Fruit fly (Drosophila melanogaster) Kc167 (cell line): ENCODE results near the gene GstD4.

Experiments used
- Myc ChIP-seq: fragments of >200 bp; optimal IDR thresholded peaks from 2 replicates; lab custom pipeline; 2017; ENCODE audit warnings: missing external identifiers
- Sin3A ChIP-seq: fragments of >200 bp; optimal IDR thresholded peaks from 2 replicates; lab custom pipeline; 2018; ENCODE audit warnings: missing external identifiers
- h ChIP-seq: fragments of >200 bp; optimal IDR thresholded peaks from 3 replicates; lab custom pipeline; 2018; ENCODE audit warnings: missing external identifiers
- insv ChIP-seq: fragments of >200 bp; optimal IDR thresholded peaks from 3 replicates; lab custom pipeline; 2018; ENCODE audit warnings: missing external identifiers
- psq ChIP-seq: fragments of >200 bp; optimal IDR thresholded peaks from 2 replicates; lab custom pipeline; 2017; ENCODE audit warnings: missing external identifiers

dm6 chr3R:12378200-12378599 is 4.3 kb downstream of the GstD4 start, which contains the start of gene GstD7:
- TF ChIP-seq psq (lab: Kevin White, UChicago) (no peak), Sin3A (lab: Kevin White, UChicago) (no peak), Myc (no peak), insv (lab: Kevin White, UChicago) (no peak), h (no peak)
